Fruit fly (Drosophila melanogaster) whole organism, wandering third instar larva: Measurements from ENCODE around the gene Wdr92.

Source experiments
- Hr78 ChIP-seq: fragments of >200 bp; optimal IDR thresholded peaks from 2 replicates; lab custom pipeline; 2017; ENCODE audit warnings: missing biosample characterization, missing genetic modification characterization
- Hr83 ChIP-seq: fragments of 200-300 bp; sonication (Bioruptor generic); optimal IDR thresholded peaks from 2 replicates; lab custom pipeline; 2016; ENCODE audit warnings: missing biosample characterization, mild to moderate bottlenecking, missing genetic modification characterization, moderate library complexity; ENCODE audit not compliant: poor library complexity, severe bottlenecking
- Myc ChIP-seq: fragments of >200 bp; optimal IDR thresholded peaks from 2 replicates; lab custom pipeline; 2017
- dl ChIP-seq, 2 experiments: fragments of 175-275, 200-275 bp in 1 of 2; fragments of 200-275 bp in 1 of 2; sonication (Bioruptor generic); optimal IDR thresholded peaks; lab custom pipeline; 2018; ENCODE audit warnings: mild to moderate bottlenecking in 2 of 2, missing biosample characterization in 2 of 2, missing genetic modification characterization in 2 of 2, moderate library complexity in 2 of 2; ENCODE audit not compliant: partially characterized antibody in 2 of 2, insufficient read depth in 1 of 2
- dsf ChIP-seq: sonication (Bioruptor generic); optimal IDR thresholded peaks from 2 replicates; lab custom pipeline; 2016; ENCODE audit warnings: missing biosample characterization, missing genetic modification characterization, borderline replicate concordance
- foxo ChIP-seq, 2 experiments: fragments of 200-800 bp; sonication (Bioruptor generic); optimal IDR thresholded peaks; 2 replicates in 1 of 2; 3 replicates in 1 of 2; lab custom pipeline; 2016 to 2017; ENCODE audit warnings: missing biosample characterization in 2 of 2, missing genetic modification characterization in 2 of 2
- fru ChIP-seq: fragments of 200-800 bp; sonication (Bioruptor generic); optimal IDR thresholded peaks from 3 replicates; lab custom pipeline; 2016; ENCODE audit warnings: missing biosample characterization, mild to moderate bottlenecking, missing genetic modification characterization
- rgr ChIP-seq: fragments of 200-800 bp; sonication (Bioruptor generic); optimal IDR thresholded peaks from 3 replicates; lab custom pipeline; 2016; ENCODE audit warnings: missing biosample characterization, mild to moderate bottlenecking, missing genetic modification characterization
- sage ChIP-seq: fragments of 200-800 bp; sonication (Bioruptor generic); optimal IDR thresholded peaks from 2 replicates; lab custom pipeline; 2016; ENCODE audit warnings: missing biosample characterization, mild to moderate bottlenecking, missing genetic modification characterization
- tai ChIP-seq: sonication (Bioruptor generic); optimal IDR thresholded peaks from 2 replicates; lab custom pipeline; 2016; ENCODE audit warnings: missing biosample characterization, missing genetic modification characterization

DNA sequence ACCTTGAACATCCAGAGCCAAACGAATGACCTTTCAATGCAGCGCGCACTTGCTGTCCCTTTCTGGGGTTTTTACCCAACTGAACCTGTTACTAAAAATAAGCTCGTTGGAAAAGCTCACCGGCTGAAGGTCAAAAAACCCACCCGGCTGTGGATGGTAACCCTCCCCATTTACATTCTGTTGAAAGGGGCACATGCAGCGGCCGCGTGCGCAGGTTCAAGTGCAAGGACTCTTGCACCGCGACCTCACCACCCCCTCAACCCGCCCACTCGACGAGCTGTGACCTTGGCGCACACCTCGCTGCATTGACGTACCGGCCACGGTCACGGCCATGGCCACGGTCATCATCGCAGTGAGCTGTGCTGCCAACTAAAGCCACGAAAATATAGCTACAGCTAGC lies 20.2 kb downstream of the Wdr92 start:
- no peak for TF ChIP-seq dsf
- TF ChIP-seq Hr83, result no peak
- no peak for TF ChIP-seq rgr (GFP tag; lab: Kevin White, UChicago)
- no peak for TF ChIP-seq Hr78 (GFP tag; lab: Kevin White, UChicago)
- no peak for TF ChIP-seq fru (GFP tag; lab: Kevin White, UChicago)
- TF ChIP-seq Myc (lab: Kevin White, UChicago), result no peak
- TF ChIP-seq tai (GFP tag; lab: Kevin White, UChicago), result no peak
- TF ChIP-seq dl (GFP tag; optimal IDR thresholded peaks at IDR 0.05; lab: Kevin White, UChicago; ENCODE audit: insufficient read depth in 1 of 2, partially characterized antibody in 2 of 2), result no peak
- TF ChIP-seq foxo (GFP tag; optimal IDR thresholded peaks at IDR 0.05; lab: Kevin White, UChicago), result no peak
- TF ChIP-seq sage (GFP tag; lab: Kevin White, UChicago), result no peak
